Worm (Caenorhabditis elegans) whole organism, young adult: Measurements from ENCODE around the gene ugt-23.

Experiments used
- hlh-26 ChIP-seq: fragments of 200-800 bp; sonication (Bioruptor generic); conservative IDR thresholded peaks from 2 replicates; pipeline ENCODE4 v1.3.6; 2022; ENCODE audit warnings: missing genetic modification reagents, missing genetic modification characterization, missing compliant biosample characterization
- let-607 ChIP-seq, 2 experiments: fragments of 200-800 bp in 1 of 2; sonication (Bioruptor generic) in 1 of 2; sonication (generic microtip) in 1 of 2; optimal IDR thresholded peaks; 2 replicates each; lab custom pipeline; 2016 to 2018; ENCODE audit warnings: mild to moderate bottlenecking in 2 of 2, missing compliant biosample characterization in 2 of 2, missing genetic modification characterization in 2 of 2, moderate library complexity in 2 of 2, missing genotype in 1 of 2

DNA sequence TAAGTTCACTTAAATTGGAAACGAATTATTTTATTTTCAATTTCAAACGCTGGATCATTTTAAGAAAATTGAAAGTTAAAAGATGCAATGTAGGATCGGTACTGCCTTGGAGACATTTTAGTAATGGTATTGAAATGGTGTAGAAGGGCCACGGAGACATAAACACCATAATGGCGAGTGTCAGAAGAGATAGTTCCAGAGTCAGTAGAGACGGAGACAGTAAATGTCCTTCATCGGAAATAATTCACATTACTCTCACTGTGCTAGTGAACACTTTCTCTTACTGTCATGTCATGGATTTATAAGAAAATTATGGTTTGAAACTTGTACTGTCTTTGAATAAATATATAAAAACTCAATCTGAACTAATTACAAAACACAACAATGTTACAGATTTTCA, 31.9 kb downstream of the ugt-23 start:
- TF ChIP-seq hlh-26 (no peak), let-607 (tag; optimal IDR thresholded peaks at IDR 0.05; lab: Kevin White, UChicago) (no peak)
